Fruit fly (Drosophila melanogaster) whole organism, embryonic: ENCODE measurements around the gene siz.

Source experiments
- B-H1 ChIP-seq: fragments of 200-800 bp; sonication (Bioruptor generic); IDR thresholded peaks from 3 replicates; pipeline ENCODE4 v1.3.6; 2022; ENCODE audit warnings: missing biosample characterization, missing genetic modification characterization
- Bgb ChIP-seq: fragments of 200-800 bp; sonication (Bioruptor generic); IDR thresholded peaks from 2 replicates; pipeline ENCODE4 v1.3.6; 2022; ENCODE audit warnings: missing biosample characterization, missing genetic modification characterization; ENCODE audit not compliant: partially characterized antibody
- CG12391 ChIP-seq: fragments of 200-800 bp; sonication (Bioruptor generic); optimal IDR thresholded peaks from 3 replicates; lab custom pipeline; 2018; ENCODE audit warnings: missing biosample characterization, mild to moderate bottlenecking, missing genetic modification characterization, moderate library complexity
- CG13287 ChIP-seq: fragments of 200-800 bp; sonication (Bioruptor generic); IDR thresholded peaks from 2 replicates; pipeline ENCODE4 v1.3.6; 2022; ENCODE audit warnings: missing biosample characterization, missing genetic modification characterization; ENCODE audit not compliant: partially characterized antibody
- CG13894 ChIP-seq: fragments of 200-800 bp; sonication (Bioruptor generic); optimal IDR thresholded peaks from 3 replicates; lab custom pipeline; 2018; ENCODE audit warnings: missing biosample characterization, mild to moderate bottlenecking, missing genetic modification characterization, moderate library complexity
- CG34224 ChIP-seq: fragments of 200-800 bp; sonication (Bioruptor generic); IDR thresholded peaks from 3 replicates; pipeline ENCODE4 v1.3.6; 2022; ENCODE audit warnings: missing biosample characterization, missing genetic modification characterization; ENCODE audit not compliant: partially characterized antibody
- CG34376 ChIP-seq: fragments of 200-800 bp; sonication (Bioruptor generic); optimal IDR thresholded peaks from 2 replicates; lab custom pipeline; 2018; ENCODE audit warnings: missing biosample characterization, mild to moderate bottlenecking, missing genetic modification characterization
- CG42726 ChIP-seq: fragments of 200-800 bp; sonication (Bioruptor generic); IDR thresholded peaks from 2 replicates; pipeline ENCODE4 v1.3.6; 2022; ENCODE audit warnings: missing biosample characterization, missing genetic modification characterization; ENCODE audit not compliant: partially characterized antibody
- CG5180 ChIP-seq: fragments of 200-800 bp; sonication (Bioruptor generic); optimal IDR thresholded peaks from 3 replicates; lab custom pipeline; 2017; ENCODE audit warnings: missing biosample characterization, missing genetic modification characterization, mild to moderate bottlenecking, moderate library complexity, missing genetic modification reagents
- CG8290 ChIP-seq, 3 experiments: fragments of 200-800 bp; sonication (Bioruptor generic); optimal IDR thresholded peaks; 2 replicates each; lab custom pipeline; 2016 to 2019; ENCODE audit warnings: missing biosample characterization in 3 of 3, missing genetic modification characterization in 3 of 3, mild to moderate bottlenecking in 2 of 3, moderate library complexity in 1 of 3
- Deaf1 ChIP-seq: fragments of 200-800 bp; optimal IDR thresholded peaks from 3 replicates; lab custom pipeline; 2019; ENCODE audit warnings: missing biosample characterization, mild to moderate bottlenecking, missing genetic modification characterization, moderate library complexity
- Dll ChIP-seq: fragments of 200-800 bp; sonication (Bioruptor generic); IDR thresholded peaks from 4 replicates; pipeline ENCODE4 v1.3.6; 2022; ENCODE audit warnings: missing biosample characterization, missing genetic modification characterization; ENCODE audit not compliant: partially characterized antibody
- Dp ChIP-seq: fragments of 200-800 bp; sonication (Bioruptor generic); optimal IDR thresholded peaks from 2 replicates; lab custom pipeline; 2018; ENCODE audit warnings: missing biosample characterization, mild to moderate bottlenecking, missing genetic modification characterization, moderate library complexity
- Drgx ChIP-seq: fragments of 200-800 bp; sonication (Bioruptor generic); IDR thresholded peaks from 2 replicates; pipeline ENCODE4 v1.3.6; 2022; ENCODE audit warnings: missing biosample characterization, missing genetic modification characterization
- E2f2 ChIP-seq: fragments of 200-800 bp; sonication (Bioruptor generic); IDR thresholded peaks from 2 replicates; pipeline ENCODE4 v1.3.6; 2022; ENCODE audit warnings: missing biosample characterization, missing genetic modification characterization
- HLHmδ ChIP-seq: fragments of 200-800 bp; sonication (Bioruptor generic); optimal IDR thresholded peaks from 2 replicates; lab custom pipeline; 2018; ENCODE audit warnings: missing biosample characterization, mild to moderate bottlenecking, missing genetic modification characterization, moderate library complexity
- Jarid2 ChIP-seq: fragments of 200-800 bp; sonication (Bioruptor generic); optimal IDR thresholded peaks from 3 replicates; lab custom pipeline; 2017; ENCODE audit warnings: mild to moderate bottlenecking, missing biosample characterization, missing genetic modification reagents, missing genetic modification characterization
- Med ChIP-seq: fragments of 200-800 bp; sonication (Bioruptor generic); peaks from one replicate; lab custom pipeline; 2016; ENCODE audit warnings: missing biosample characterization, missing genetic modification characterization, mild to moderate bottlenecking, inconsistent platforms, moderate library complexity
- Nf-YA ChIP-seq: fragments of 200-800 bp; sonication (Bioruptor generic); IDR thresholded peaks from 2 replicates; pipeline ENCODE4 v1.3.6; 2022; ENCODE audit warnings: missing biosample characterization, missing genetic modification characterization
- Nf-YB ChIP-seq: fragments of 200-800 bp; sonication (Bioruptor generic); optimal IDR thresholded peaks from 3 replicates; lab custom pipeline; 2019; ENCODE audit warnings: missing biosample characterization, mild to moderate bottlenecking, missing genetic modification characterization, moderate library complexity
- Nf-YC ChIP-seq: fragments of 200-800 bp; optimal IDR thresholded peaks from 3 replicates; lab custom pipeline; 2019; ENCODE audit warnings: missing biosample characterization, mild to moderate bottlenecking, missing genetic modification characterization, moderate library complexity
- Pdp1 ChIP-seq, 2 experiments: fragments of 200-800 bp; sonication (Bioruptor generic); optimal IDR thresholded peaks; 3 replicates each; lab custom pipeline; 2016; ENCODE audit warnings: missing biosample characterization in 2 of 2, missing genetic modification characterization in 2 of 2, mild to moderate bottlenecking in 1 of 2, moderate library complexity in 1 of 2
- Trl ChIP-seq, 3 experiments: fragments of >200 bp in 2 of 3; fragments of 200-800 bp in 1 of 3; sonication (Bioruptor generic) in 1 of 3; optimal IDR thresholded peaks; 2 replicates in 1 of 3; 3 replicates in 2 of 3; lab custom pipeline; 2016 to 2017; ENCODE audit warnings: missing biosample characterization in 1 of 3, missing genetic modification characterization in 1 of 3
- amos ChIP-seq: fragments of 200-800 bp; sonication (Bioruptor generic); IDR thresholded peaks from 2 replicates; pipeline ENCODE4 v1.3.6; 2022; ENCODE audit warnings: missing biosample characterization, missing genetic modification characterization; ENCODE audit not compliant: partially characterized antibody
- ap ChIP-seq: fragments of 200-800 bp; sonication (Bioruptor generic); IDR thresholded peaks from 2 replicates; pipeline ENCODE4 v1.3.6; 2022; ENCODE audit warnings: missing biosample characterization, missing genetic modification characterization
- bbx ChIP-seq: fragments of 200-800 bp; sonication (Bioruptor generic); IDR thresholded peaks from 2 replicates; pipeline ENCODE4 v1.3.6; 2022; ENCODE audit warnings: missing biosample characterization, missing genetic modification characterization; ENCODE audit not compliant: partially characterized antibody
- caup ChIP-seq: fragments of 200-800 bp; sonication (Bioruptor generic); optimal IDR thresholded peaks from 3 replicates; lab custom pipeline; 2017; ENCODE audit warnings: missing biosample characterization, mild to moderate bottlenecking, missing genetic modification characterization, moderate library complexity; ENCODE audit not compliant: severe bottlenecking
- chinmo ChIP-seq: fragments of 200-800 bp; sonication (Bioruptor generic); IDR thresholded peaks from 4 replicates; pipeline ENCODE4 v1.3.6; 2022; ENCODE audit warnings: missing biosample characterization, missing genetic modification characterization; ENCODE audit not compliant: partially characterized antibody
- ci ChIP-seq: fragments of 200-800 bp; sonication (Bioruptor generic); IDR thresholded peaks from 3 replicates; pipeline ENCODE4 v1.3.6; 2022; ENCODE audit warnings: missing biosample characterization, missing genetic modification characterization
- ewg ChIP-seq: fragments of 200-800 bp; sonication (Bioruptor generic); optimal IDR thresholded peaks from 3 replicates; lab custom pipeline; 2017; ENCODE audit warnings: mild to moderate bottlenecking, missing biosample characterization, missing genetic modification reagents, missing genetic modification characterization
- fd102C ChIP-seq: fragments of 200-800 bp; sonication (Bioruptor generic); optimal IDR thresholded peaks from 2 replicates; lab custom pipeline; 2018; ENCODE audit warnings: missing biosample characterization, mild to moderate bottlenecking, missing genetic modification characterization, moderate library complexity
- gce ChIP-seq: fragments of 200-800 bp; sonication (Bioruptor generic); IDR thresholded peaks from 3 replicates; pipeline ENCODE4 v1.3.6; 2022; ENCODE audit warnings: missing biosample characterization, missing genetic modification characterization
- gro ChIP-seq: fragments of 200-800 bp; sonication (Bioruptor generic); optimal IDR thresholded peaks from 2 replicates; lab custom pipeline; 2016; ENCODE audit warnings: missing biosample characterization, missing genetic modification characterization
- hb ChIP-seq: fragments of 200-800 bp; sonication (Bioruptor generic); IDR thresholded peaks from 3 replicates; pipeline ENCODE4 v1.3.6; 2022; ENCODE audit warnings: missing biosample characterization, missing genetic modification characterization; ENCODE audit not compliant: partially characterized antibody
- hkb ChIP-seq, 2 experiments: fragments of 200-800 bp in 1 of 2; fragments of >200 bp in 1 of 2; sonication (Bioruptor generic) in 1 of 2; IDR thresholded peaks in 1 of 2; optimal IDR thresholded peaks in 1 of 2; 2 replicates each; pipeline versions ENCODE4 v1.3.6 to Lab custom; 2017 to 2022; ENCODE audit warnings: missing biosample characterization in 1 of 2, missing genetic modification characterization in 1 of 2
- pan ChIP-seq, 4 experiments: fragments of >200 bp in 3 of 4; fragments of 200-800 bp in 1 of 4; sonication (Bioruptor generic) in 1 of 4; optimal IDR thresholded peaks in 3 of 4; IDR thresholded peaks in 1 of 4; 2 replicates each; pipeline versions ENCODE4 v1.3.6 to Lab custom; 2017 to 2022; ENCODE audit warnings: missing biosample characterization in 2 of 4, missing genetic modification characterization in 2 of 4, mixed read lengths in 1 of 4
- phol ChIP-seq: fragments of 200-800 bp; sonication (Bioruptor generic); optimal IDR thresholded peaks from 3 replicates; lab custom pipeline; 2018; ENCODE audit warnings: missing biosample characterization, mild to moderate bottlenecking, missing genetic modification characterization, moderate library complexity
- rib ChIP-seq: fragments of 200-800 bp; sonication (Bioruptor generic); IDR thresholded peaks from 2 replicates; pipeline ENCODE4 v1.3.6; 2022; ENCODE audit warnings: missing biosample characterization, missing genetic modification characterization
- slou ChIP-seq: fragments of 200-800 bp; sonication (Bioruptor generic); optimal IDR thresholded peaks from 3 replicates; lab custom pipeline; 2016; ENCODE audit warnings: missing biosample characterization, missing genetic modification characterization
- sna ChIP-seq: fragments of 200-800 bp; sonication (Bioruptor generic); IDR thresholded peaks from 2 replicates; pipeline ENCODE4 v1.3.6; 2022; ENCODE audit warnings: missing biosample characterization, missing genetic modification characterization; ENCODE audit not compliant: partially characterized antibody
- sr ChIP-seq: fragments of 200-800 bp; sonication (Bioruptor generic); IDR thresholded peaks from 3 replicates; pipeline ENCODE4 v1.3.6; 2022; ENCODE audit warnings: missing biosample characterization, missing genetic modification characterization
- toy ChIP-seq: fragments of 200-800 bp; sonication (Bioruptor generic); IDR thresholded peaks from 2 replicates; pipeline ENCODE4 v1.3.6; 2022; ENCODE audit warnings: missing biosample characterization, missing genetic modification characterization
- zfh2 ChIP-seq: fragments of 200-800 bp; sonication (Bioruptor generic); optimal IDR thresholded peaks from 2 replicates; lab custom pipeline; 2016; ENCODE audit warnings: missing biosample characterization, missing genetic modification characterization

siz gene

dm6 chr3L:21099019-21099447 is 64.7 kb downstream of the siz start:
- no peak for TF ChIP-seq caup (GFP tag; lab: Kevin White, UChicago)
- 0 out of 2 replicates have a peak, but pooled peaks have one; percentile 2 for TF ChIP-seq Drgx
- peak in 1 of 2 experiments; percentile 46 for TF ChIP-seq Pdp1 (GFP tag; optimal IDR thresholded peaks at IDR 0.05; lab: Kevin White, UChicago)

- TF ChIP-seq chinmo (GFP tag; lab: Robert Waterston, UW) (peak; percentile 86; the same call in 2 of the 4 replicates), Bgb (GFP tag; lab: Robert Waterston, UW) (0 out of 2 replicates have a peak, but pooled peaks have one; percentile 37), Nf-YB (GFP tag; lab: Kevin White, UChicago) (peak; percentile 6), HLHmδ (GFP tag; lab: Kevin White, UChicago) (peak; percentile 46), CG8290 (GFP tag; optimal IDR thresholded peaks at IDR 0.05; lab: Kevin White, UChicago) (no peak), CG8290 (tag; optimal IDR thresholded peaks at IDR 0.05; lab: Kevin White, UChicago) (peak in 1 of 2 experiments; percentile 34), zfh2 (GFP tag; lab: Kevin White, UChicago) (no peak), ewg (GFP tag; lab: Kevin White, UChicago) (peak; percentile 65), CG34224 (GFP tag; lab: Robert Waterston, UW) (peak; percentile 29; the same call in 1 of the 3 replicates), rib (GFP tag; lab: Robert Waterston, UW) (0 out of 2 replicates have a peak, but pooled peaks have one; percentile 18), ci (GFP tag; lab: Robert Waterston, UW) (peak; percentile 52; the same call in 2 of the 3 replicates), hkb (optimal IDR thresholded peaks at IDR 0.05; lab: Kevin White, UChicago) (no peak), hkb (GFP tag; IDR thresholded peaks at IDR 0.05; lab: Robert Waterston, UW) (0 out of 2 replicates have a peak, but pooled peaks have one; percentile 28), E2f2 (GFP tag; lab: Robert Waterston, UW) (peak; percentile 60), phol (no peak), Nf-YC (tag; lab: Kevin White, UChicago) (peak; percentile 24), Nf-YA (no peak), hb (GFP tag; lab: Robert Waterston, UW) (no peak), gce (GFP tag; lab: Robert Waterston, UW) (peak; percentile 56; the same call in 1 of the 3 replicates), CG12391 (tag; lab: Kevin White, UChicago) (no peak), CG13287 (GFP tag; lab: Robert Waterston, UW) (peak; percentile 46; the same call in 1 of the 2 replicates), CG13894 (tag; lab: Kevin White, UChicago) (peak; percentile 44), CG5180 (GFP tag; lab: Kevin White, UChicago) (peak; percentile 65), Jarid2 (GFP tag; lab: Kevin White, UChicago) (peak; percentile 91), Deaf1 (peak; percentile 90), Dp (GFP tag; lab: Kevin White, UChicago) (peak; percentile 27), sr (GFP tag; lab: Robert Waterston, UW) (0 out of 3 replicates have a peak, but pooled peaks have one; percentile 29), pan (optimal IDR thresholded peaks at IDR 0.05; lab: Kevin White, UChicago) (no peak), pan (GFP tag; optimal IDR thresholded peaks at IDR 0.05 in 1 of 2, IDR thresholded peaks at IDR 0.05 in 1 of 2) (no peak), Trl (optimal IDR thresholded peaks at IDR 0.05; lab: Kevin White, UChicago) (peak; percentile 52 to 67), Trl (GFP tag; optimal IDR thresholded peaks at IDR 0.05; lab: Kevin White, UChicago) (no peak), fd102C (no peak), bbx (GFP tag; lab: Robert Waterston, UW) (peak; percentile 36; the same call in 1 of the 2 replicates), CG34376 (GFP tag; lab: Kevin White, UChicago) (no peak), sna (GFP tag; lab: Robert Waterston, UW) (0 out of 2 replicates have a peak, but pooled peaks have one; percentile 43), amos (GFP tag; lab: Robert Waterston, UW) (peak; percentile 9; the same call in 1 of the 2 replicates), Med (peak; percentile 31), B-H1 (GFP tag; lab: Robert Waterston, UW) (no peak), toy (GFP tag; lab: Robert Waterston, UW) (no peak), Dll (GFP tag; lab: Robert Waterston, UW) (0 out of 4 replicates have a peak, but pooled peaks have one; percentile 43), slou (GFP tag; lab: Kevin White, UChicago) (no peak), ap (GFP tag; lab: Robert Waterston, UW) (peak; percentile 14; the same call in 1 of the 2 replicates), CG42726 (GFP tag; lab: Robert Waterston, UW) (peak; percentile 59), gro (GFP tag; lab: Kevin White, UChicago) (peak; percentile 19)
Observed at dm6 chr3L:21099908-21100307, 65.6 kb downstream of the siz start.
